Fruit fly (Drosophila melanogaster): Measurements from ENCODE around the gene CG5068.
A peak's percentile ranks its signal among the peaks of the same experiment; 100 is the strongest.

CG5068 gene

dm6 chr3L:8978678-8979413 lies 7.7 kb upstream of the CG5068 start:
- TF ChIP-seq Ets21C (GFP tag; optimal IDR thresholded peaks at IDR 0.05), result no peak
- no peak for TF ChIP-seq CG3032 (tag; optimal IDR thresholded peaks at IDR 0.05)
- no peak for TF ChIP-seq pdm3 (GFP tag; optimal IDR thresholded peaks at IDR 0.05)
- peak; percentile 27 for TF ChIP-seq topi (GFP tag; optimal IDR thresholded peaks at IDR 0.05)
- TF ChIP-seq fd59A (GFP tag; optimal IDR thresholded peaks at IDR 0.05), result no peak
- peak in 1 of 2 experiments; percentile 85 for TF ChIP-seq ss (GFP tag; optimal IDR thresholded peaks at IDR 0.05)
- TF ChIP-seq CG10631 (GFP tag; optimal IDR thresholded peaks at IDR 0.05), result peak; percentile 28
- no peak for TF ChIP-seq CG16779 (tag; optimal IDR thresholded peaks at IDR 0.05)
- TF ChIP-seq CG8119 (GFP tag; IDR thresholded peaks at IDR 0.05), result peak; percentile 72; the same call in 2 of the 3 replicates
- TF ChIP-seq CG15336 (GFP tag; IDR thresholded peaks at IDR 0.05), result peak; percentile 86
- TF ChIP-seq CG31627 (GFP tag; optimal IDR thresholded peaks at IDR 0.05), result peak; percentile 62
- peak; percentile 80; the same call in 1 of the 2 replicates for TF ChIP-seq CG11294 (GFP tag; IDR thresholded peaks at IDR 0.05)
- no peak for TF ChIP-seq Lpt (GFP tag; optimal IDR thresholded peaks at IDR 0.05)
- peak; percentile 58 for TF ChIP-seq esn (GFP tag; optimal IDR thresholded peaks at IDR 0.05)
- TF ChIP-seq Sox14 (GFP tag; optimal IDR thresholded peaks at IDR 0.05), result peak; percentile 40
- peak; percentile 54; the same call in 1 of the 2 replicates for TF ChIP-seq Gug (GFP tag; IDR thresholded peaks at IDR 0.05)
- TF ChIP-seq net (GFP tag; optimal IDR thresholded peaks at IDR 0.05), result peak; percentile 63
- TF ChIP-seq acj6 (GFP tag; optimal IDR thresholded peaks at IDR 0.05), result peak; percentile 46
- TF ChIP-seq Hr39 (GFP tag; optimal IDR thresholded peaks at IDR 0.05), result peak; percentile 70
- TF ChIP-seq Smox (GFP tag; optimal IDR thresholded peaks at IDR 0.05), result no peak
- peak; percentile 60 for TF ChIP-seq Eip78C (GFP tag)
- TF ChIP-seq CG11762 (GFP tag; optimal IDR thresholded peaks at IDR 0.05; ENCODE audit: insufficient read depth), result no peak
- TF ChIP-seq CG32006 (GFP tag; optimal IDR thresholded peaks at IDR 0.05), result peak; percentile 66
- no peak for TF ChIP-seq Eip75B (GFP tag; optimal IDR thresholded peaks at IDR 0.05)
- no peak for TF ChIP-seq CG9139 (GFP tag; optimal IDR thresholded peaks at IDR 0.05)
- peak; percentile 60; the same call in 2 of the 3 replicates for TF ChIP-seq CG6163 (GFP tag; IDR thresholded peaks at IDR 0.05)
- TF ChIP-seq cyc (GFP tag; optimal IDR thresholded peaks at IDR 0.05), result peak; percentile 35
- TF ChIP-seq svp (GFP tag), result peak; percentile 81
- no peak for TF ChIP-seq Eip93F (GFP tag; optimal IDR thresholded peaks at IDR 0.05)
- TF ChIP-seq Hr4 (GFP tag; optimal IDR thresholded peaks at IDR 0.05), result peak; percentile 71
- no peak for TF ChIP-seq vri (GFP tag; optimal IDR thresholded peaks at IDR 0.05)
- TF ChIP-seq salr (GFP tag; optimal IDR thresholded peaks at IDR 0.05), result no peak
- peak; percentile 6 for TF ChIP-seq CG8632 (GFP tag; optimal IDR thresholded peaks at IDR 0.05)
- TF ChIP-seq Sox102F (GFP tag; optimal IDR thresholded peaks at IDR 0.05), result no peak
- TF ChIP-seq Sox15 (GFP tag; optimal IDR thresholded peaks at IDR 0.05), result no peak
- peak; percentile 82 for TF ChIP-seq eg (GFP tag; IDR thresholded peaks at IDR 0.05)
- peak; percentile 22 for TF ChIP-seq achi (GFP tag; optimal IDR thresholded peaks at IDR 0.05)
- no peak for TF ChIP-seq CG3919 (GFP tag; optimal IDR thresholded peaks at IDR 0.05)
- TF ChIP-seq CG6792 (GFP tag; optimal IDR thresholded peaks at IDR 0.05), result peak; percentile 18
- TF ChIP-seq CG11902 (GFP tag; optimal IDR thresholded peaks at IDR 0.05), result no peak
- TF ChIP-seq CG1621 (tag; optimal IDR thresholded peaks at IDR 0.05), result no peak
- TF ChIP-seq CG10669 (GFP tag; optimal IDR thresholded peaks at IDR 0.05), result no peak
- TF ChIP-seq spab (GFP tag; optimal IDR thresholded peaks at IDR 0.05), result no peak
- peak; percentile 61 for TF ChIP-seq OdsH (GFP tag; optimal IDR thresholded peaks at IDR 0.05)
- no peak for TF ChIP-seq CG6808 (GFP tag; optimal IDR thresholded peaks at IDR 0.05)
- TF ChIP-seq CG8319 (GFP tag; optimal IDR thresholded peaks at IDR 0.05), result no peak
- no peak for TF ChIP-seq CG6854 (GFP tag; optimal IDR thresholded peaks at IDR 0.05)
- TF ChIP-seq lz (GFP tag; optimal IDR thresholded peaks at IDR 0.05), result peak; percentile 28
- peak; percentile 67 for TF ChIP-seq fkh (GFP tag; optimal IDR thresholded peaks at IDR 0.05)
- no peak for TF ChIP-seq dsx (GFP tag; optimal IDR thresholded peaks at IDR 0.05; ENCODE audit: poor library complexity, severe bottlenecking)
- no peak for TF ChIP-seq fd85E (GFP tag; optimal IDR thresholded peaks at IDR 0.05)

All from whole organism, prepupa.